Fruit fly (Drosophila melanogaster) whole organism, embryonic: ENCODE data around the gene Antp.

ENCODE experiments used
- Atf6 ChIP-seq: fragments of 200-800 bp; sonication (Bioruptor generic); IDR thresholded peaks from 2 replicates; pipeline ENCODE4 v1.3.6; 2022; ENCODE audit warnings: missing biosample characterization, missing genetic modification characterization
- BEAF-32 ChIP-seq: fragments of 200-800 bp; sonication (Bioruptor generic); optimal IDR thresholded peaks from 3 replicates; lab custom pipeline; 2017; ENCODE audit warnings: missing biosample characterization, missing genetic modification characterization, mild to moderate bottlenecking, moderate library complexity, missing genetic modification reagents
- CG10209 ChIP-seq: fragments of 200-800 bp; sonication (Bioruptor generic); optimal IDR thresholded peaks from 3 replicates; lab custom pipeline; 2017; ENCODE audit warnings: missing biosample characterization, mild to moderate bottlenecking, missing genetic modification characterization, missing genetic modification reagents
- CG10431 ChIP-seq: fragments of 200-800 bp; sonication (Bioruptor generic); optimal IDR thresholded peaks from 3 replicates; lab custom pipeline; 2018; ENCODE audit warnings: missing biosample characterization, mild to moderate bottlenecking, missing genetic modification characterization
- CG11560 ChIP-seq: fragments of 200-800 bp; sonication (Bioruptor generic); IDR thresholded peaks from 3 replicates; pipeline ENCODE4 v1.3.6; 2022; ENCODE audit warnings: missing biosample characterization, missing genetic modification characterization
- CG13894 ChIP-seq: fragments of 200-800 bp; sonication (Bioruptor generic); optimal IDR thresholded peaks from 3 replicates; lab custom pipeline; 2018; ENCODE audit warnings: missing biosample characterization, mild to moderate bottlenecking, missing genetic modification characterization, moderate library complexity
- CG15696 ChIP-seq: fragments of 200-800 bp; sonication (Bioruptor generic); optimal IDR thresholded peaks from 2 replicates; lab custom pipeline; 2019; ENCODE audit warnings: missing biosample characterization, mild to moderate bottlenecking, missing genetic modification characterization, moderate library complexity
- CG1832 ChIP-seq: fragments of 200-800 bp; sonication (Bioruptor generic); optimal IDR thresholded peaks from 2 replicates; lab custom pipeline; 2017; ENCODE audit warnings: missing biosample characterization, mild to moderate bottlenecking, missing genetic modification characterization, inconsistent platforms
- CG31224 ChIP-seq: fragments of 200-800 bp; sonication (Bioruptor generic); IDR thresholded peaks from 2 replicates; pipeline ENCODE4 v1.3.6; 2022; ENCODE audit warnings: missing biosample characterization, missing genetic modification characterization
- CG32767 ChIP-seq: fragments of 200-800 bp; sonication (Bioruptor generic); IDR thresholded peaks from 2 replicates; pipeline ENCODE4 v1.3.6; 2022; ENCODE audit warnings: missing biosample characterization, missing genetic modification characterization
- CG5953 ChIP-seq: fragments of 200-800 bp; sonication (Bioruptor generic); IDR thresholded peaks from 2 replicates; pipeline ENCODE4 v1.3.6; 2022; ENCODE audit warnings: missing biosample characterization, missing genetic modification characterization
- CG7928 ChIP-seq: fragments of 200-800 bp; sonication (Bioruptor generic); optimal IDR thresholded peaks from 2 replicates; lab custom pipeline; 2017; ENCODE audit warnings: missing biosample characterization, mild to moderate bottlenecking, missing genetic modification characterization
- CTCF ChIP-seq: fragments of 200-800 bp; sonication (Bioruptor generic); optimal IDR thresholded peaks from 2 replicates; lab custom pipeline; 2017; ENCODE audit warnings: missing biosample characterization, mild to moderate bottlenecking, missing genetic modification characterization, moderate library complexity
- CrebB ChIP-seq: fragments of 200-800 bp; sonication (Bioruptor generic); optimal IDR thresholded peaks from 3 replicates; lab custom pipeline; 2018; ENCODE audit warnings: missing biosample characterization, mild to moderate bottlenecking, missing genetic modification characterization
- Dad ChIP-seq: fragments of 200-800 bp; sonication (Bioruptor generic); optimal IDR thresholded peaks from 3 replicates; lab custom pipeline; 2016; ENCODE audit warnings: missing biosample characterization, missing genetic modification characterization
- Doc3 ChIP-seq: fragments of 200-800 bp; sonication (Bioruptor generic); IDR thresholded peaks from 3 replicates; pipeline ENCODE4 v1.3.6; 2022; ENCODE audit warnings: missing biosample characterization, missing genetic modification characterization; ENCODE audit not compliant: partially characterized antibody
- H15 ChIP-seq: fragments of 200-800 bp; sonication (Bioruptor generic); IDR thresholded peaks from 3 replicates; pipeline ENCODE4 v1.3.6; 2022; ENCODE audit warnings: missing biosample characterization, missing genetic modification characterization
- Nf-YA ChIP-seq: fragments of 200-800 bp; sonication (Bioruptor generic); IDR thresholded peaks from 2 replicates; pipeline ENCODE4 v1.3.6; 2022; ENCODE audit warnings: missing biosample characterization, missing genetic modification characterization
- Nf-YB ChIP-seq: fragments of 200-800 bp; sonication (Bioruptor generic); optimal IDR thresholded peaks from 3 replicates; lab custom pipeline; 2019; ENCODE audit warnings: missing biosample characterization, mild to moderate bottlenecking, missing genetic modification characterization, moderate library complexity
- Rfx ChIP-seq: fragments of 200-800 bp; sonication (Bioruptor generic); IDR thresholded peaks from 2 replicates; pipeline ENCODE4 v1.3.6; 2022; ENCODE audit warnings: missing biosample characterization, missing genetic modification characterization
- Sry-δ ChIP-seq: fragments of 200-800 bp; sonication (Bioruptor generic); optimal IDR thresholded peaks from 2 replicates; lab custom pipeline; 2016; ENCODE audit warnings: missing biosample characterization, missing genetic modification characterization
- Xrp1 ChIP-seq: fragments of 200-800 bp; sonication (Bioruptor generic); IDR thresholded peaks from 2 replicates; pipeline ENCODE4 v1.3.6; 2022; ENCODE audit warnings: missing biosample characterization, missing genetic modification characterization
- amos ChIP-seq: fragments of 200-800 bp; sonication (Bioruptor generic); IDR thresholded peaks from 2 replicates; pipeline ENCODE4 v1.3.6; 2022; ENCODE audit warnings: missing biosample characterization, missing genetic modification characterization; ENCODE audit not compliant: partially characterized antibody
- cas ChIP-seq: fragments of 200-800 bp; sonication (Bioruptor generic); IDR thresholded peaks from 2 replicates; pipeline ENCODE4 v1.3.6; 2022; ENCODE audit warnings: missing biosample characterization, missing genetic modification characterization
- chn ChIP-seq: fragments of 200-800 bp; sonication (Bioruptor generic); optimal IDR thresholded peaks from 2 replicates; lab custom pipeline; 2016; ENCODE audit warnings: missing biosample characterization, missing genetic modification characterization
- dysf ChIP-seq: fragments of 200-800 bp; sonication (Bioruptor generic); IDR thresholded peaks from 3 replicates; pipeline ENCODE4 v1.3.6; 2022; ENCODE audit warnings: missing biosample characterization, missing genetic modification characterization
- ftz-f1 ChIP-seq: fragments of 200-800 bp; sonication (Bioruptor generic); optimal IDR thresholded peaks from 2 replicates; lab custom pipeline; 2016; ENCODE audit warnings: missing biosample characterization, missing genetic modification characterization
- gcm2 ChIP-seq: fragments of 200-800 bp; sonication (Bioruptor generic); optimal IDR thresholded peaks from 2 replicates; lab custom pipeline; 2016; ENCODE audit warnings: missing biosample characterization, missing genetic modification characterization
- gem ChIP-seq: fragments of 200-800 bp; sonication (Bioruptor generic); optimal IDR thresholded peaks from 2 replicates; lab custom pipeline; 2019; ENCODE audit warnings: missing biosample characterization, mild to moderate bottlenecking, missing genetic modification characterization, moderate library complexity
- grau ChIP-seq: fragments of 200-800 bp; optimal IDR thresholded peaks from 3 replicates; lab custom pipeline; 2019; ENCODE audit warnings: missing biosample characterization, mild to moderate bottlenecking, missing genetic modification characterization, moderate library complexity
- gt ChIP-seq: fragments of 200-800 bp; sonication (Bioruptor generic); IDR thresholded peaks from 2 replicates; pipeline ENCODE4 v1.3.6; 2022; ENCODE audit warnings: missing biosample characterization, missing genetic modification characterization
- jigr1 ChIP-seq: fragments of 200-800 bp; sonication (Bioruptor generic); IDR thresholded peaks from 3 replicates; pipeline ENCODE4 v1.3.6; 2022; ENCODE audit warnings: missing biosample characterization, missing genetic modification characterization
- lov ChIP-seq, 2 experiments: fragments of 200-800 bp in 1 of 2; fragments of >200 bp in 1 of 2; sonication (Bioruptor generic) in 1 of 2; IDR thresholded peaks in 1 of 2; optimal IDR thresholded peaks in 1 of 2; 2 replicates in 1 of 2; 3 replicates in 1 of 2; pipeline versions ENCODE4 v1.3.6 to Lab custom; 2017 to 2022; ENCODE audit warnings: missing biosample characterization in 1 of 2, missing genetic modification characterization in 1 of 2
- maf-S ChIP-seq: fragments of 200-800 bp; sonication (Bioruptor generic); optimal IDR thresholded peaks from 2 replicates; lab custom pipeline; 2016; ENCODE audit warnings: missing biosample characterization, missing genetic modification characterization
- nerfin-2 ChIP-seq: fragments of 200-800 bp; sonication (Bioruptor generic); IDR thresholded peaks from 2 replicates; pipeline ENCODE4 v1.3.6; 2022; ENCODE audit warnings: missing biosample characterization, missing genetic modification characterization; ENCODE audit not compliant: partially characterized antibody
- oc ChIP-seq: fragments of 200-800 bp; sonication (Bioruptor generic); optimal IDR thresholded peaks from 2 replicates; lab custom pipeline; 2018; ENCODE audit warnings: missing biosample characterization, mild to moderate bottlenecking, missing genetic modification characterization, moderate library complexity
- pfk ChIP-seq: fragments of 200-800 bp; sonication (Bioruptor generic); optimal IDR thresholded peaks from 2 replicates; lab custom pipeline; 2018; ENCODE audit warnings: missing biosample characterization, mild to moderate bottlenecking, missing genetic modification characterization, moderate library complexity
- pros ChIP-seq: fragments of 200-800 bp; sonication (Bioruptor generic); optimal IDR thresholded peaks from 3 replicates; lab custom pipeline; 2019; ENCODE audit warnings: missing biosample characterization, mild to moderate bottlenecking, missing genetic modification characterization, moderate library complexity
- stwl ChIP-seq: fragments of 200-800 bp; sonication (Bioruptor generic); optimal IDR thresholded peaks from 3 replicates; lab custom pipeline; 2018; ENCODE audit warnings: missing biosample characterization, mild to moderate bottlenecking, missing genetic modification characterization, moderate library complexity
- unpg ChIP-seq: fragments of 200-800 bp; sonication (Bioruptor generic); optimal IDR thresholded peaks from 3 replicates; lab custom pipeline; 2018; ENCODE audit warnings: missing biosample characterization, mild to moderate bottlenecking, missing genetic modification characterization, moderate library complexity
- wek ChIP-seq: fragments of 200-800 bp; sonication (Bioruptor generic); optimal IDR thresholded peaks from 3 replicates; lab custom pipeline; 2018; ENCODE audit warnings: missing biosample characterization, mild to moderate bottlenecking, missing genetic modification characterization, moderate library complexity
- wor ChIP-seq: fragments of 200-800 bp; sonication (Bioruptor generic); IDR thresholded peaks from 2 replicates; pipeline ENCODE4 v1.3.6; 2022; ENCODE audit warnings: missing biosample characterization, missing genetic modification characterization

The Antp gene

DNA sequence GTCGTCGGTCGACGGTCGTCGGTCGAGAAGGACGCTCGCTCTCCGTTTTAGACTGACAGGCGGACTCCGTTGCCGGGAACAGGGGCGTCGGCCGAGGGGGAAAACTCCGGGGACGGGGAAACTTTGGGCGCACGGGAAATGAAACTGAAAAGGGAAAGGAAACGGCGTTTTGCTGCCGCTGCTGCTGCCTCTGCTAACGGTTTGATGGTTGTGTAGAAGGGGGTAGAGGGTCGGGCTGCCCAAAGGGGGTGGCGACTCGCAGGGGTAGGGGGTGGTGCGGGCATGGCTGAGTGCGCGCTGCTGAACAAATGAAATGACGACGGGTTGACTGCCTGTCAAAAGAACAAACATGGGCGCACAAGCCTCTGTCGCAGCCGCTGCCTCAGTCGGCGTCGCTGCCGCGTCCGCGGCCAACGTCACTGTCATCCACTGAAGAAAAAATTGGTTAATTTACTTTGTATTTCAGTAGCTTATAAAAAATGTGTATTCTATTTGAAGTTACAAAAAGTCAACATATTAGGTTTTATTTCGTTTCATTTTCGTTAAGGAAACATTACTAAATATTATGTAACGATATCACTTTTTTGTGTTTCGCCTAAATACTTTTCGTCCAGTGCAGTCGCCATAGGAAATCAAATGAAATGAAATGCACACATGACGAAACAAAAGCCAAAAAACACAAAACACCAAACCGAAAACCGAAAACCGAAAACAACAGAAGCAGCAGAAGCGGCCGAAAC lies 63.0 kb downstream of the Antp start (continued):
- TF ChIP-seq dysf (GFP tag; lab: Robert Waterston, UW) (peak; percentile 65), gcm2 (GFP tag; lab: Kevin White, UChicago) (no peak), Dad (peak; percentile 40), Rfx (GFP tag; lab: Robert Waterston, UW) (no peak), CrebB (tag; lab: Kevin White, UChicago) (no peak), Doc3 (GFP tag; lab: Robert Waterston, UW) (no peak), amos (GFP tag; lab: Robert Waterston, UW) (no peak), Nf-YB (GFP tag; lab: Kevin White, UChicago) (peak; percentile 48), CG1832 (no peak), CG10209 (GFP tag; lab: Kevin White, UChicago) (peak; percentile 70), CG31224 (GFP tag; lab: Robert Waterston, UW) (no peak), CG5953 (GFP tag; lab: Robert Waterston, UW) (no peak), BEAF-32 (GFP tag; lab: Kevin White, UChicago) (no peak), jigr1 (no peak), oc (tag; lab: Kevin White, UChicago) (peak; percentile 74), wek (GFP tag; lab: Kevin White, UChicago) (no peak), stwl (tag; lab: Kevin White, UChicago) (no peak), CG11560 (tag; lab: Robert Waterston, UW) (no peak), gem (tag; lab: Kevin White, UChicago) (peak; percentile 89), CG7928 (GFP tag; lab: Kevin White, UChicago) (no peak), pros (GFP tag; lab: Kevin White, UChicago) (peak; percentile 77), CG10431 (GFP tag; lab: Kevin White, UChicago) (peak; percentile 23), ftz-f1 (GFP tag; lab: Kevin White, UChicago) (no peak), Sry-δ (GFP tag; lab: Kevin White, UChicago) (peak; percentile 8), maf-S (GFP tag; lab: Kevin White, UChicago) (peak; percentile 33), grau (peak; percentile 79), Nf-YA (GFP tag; lab: Robert Waterston, UW) (no peak), chn (GFP tag; lab: Kevin White, UChicago) (peak; percentile 62), CG32767 (GFP tag; lab: Robert Waterston, UW) (peak; percentile 61), CG13894 (tag; lab: Kevin White, UChicago) (no peak), CTCF (GFP tag; lab: Kevin White, UChicago) (no peak), gt (GFP tag; lab: Robert Waterston, UW) (no peak), Atf6 (GFP tag; lab: Robert Waterston, UW) (peak; percentile 55; the same call in 1 of the 2 replicates), unpg (GFP tag; lab: Kevin White, UChicago) (peak; percentile 83), wor (GFP tag; lab: Robert Waterston, UW) (0 out of 2 replicates have a peak, but pooled peaks have one; percentile 21), Xrp1 (GFP tag; lab: Robert Waterston, UW) (peak; percentile 89), cas (GFP tag; lab: Robert Waterston, UW) (no peak), lov (optimal IDR thresholded peaks at IDR 0.05; lab: Kevin White, UChicago) (no peak), lov (GFP tag; IDR thresholded peaks at IDR 0.05; lab: Robert Waterston, UW) (peak; percentile 62; the same call in 1 of the 3 replicates), pfk (GFP tag; lab: Kevin White, UChicago) (no peak), CG15696 (tag; lab: Kevin White, UChicago) (peak; percentile 81), nerfin-2 (GFP tag; lab: Robert Waterston, UW) (no peak), H15 (GFP tag; lab: Robert Waterston, UW) (peak; percentile 50; the same call in 2 of the 3 replicates)
